Worm (Caenorhabditis elegans) whole organism, L4 larva: ENCODE data around the gene T25G12.3.

Experiments used
- R02D3.7 ChIP-seq: fragments of 150-350 bp; sonication (generic microtip); optimal IDR thresholded peaks from 3 replicates; lab custom pipeline; 2014; ENCODE audit warnings: missing biosample characterization, missing genetic modification characterization
- Y105C5A.15 ChIP-seq: fragments of 200-800 bp; sonication (Bioruptor generic); IDR thresholded peaks from 2 replicates; pipeline ENCODE4 v1.3.6; 2022; ENCODE audit warnings: missing genetic modification characterization, missing compliant biosample characterization
- Y5F2A.4 ChIP-seq: fragments of 200-800 bp; sonication (Bioruptor generic); optimal IDR thresholded peaks from 2 replicates; lab custom pipeline; 2018; ENCODE audit warnings: mild to moderate bottlenecking, missing genetic modification characterization, missing compliant biosample characterization
- Y75B8A.6 ChIP-seq: fragments of 200-800 bp; sonication (Bioruptor generic); IDR thresholded peaks from 2 replicates; pipeline ENCODE4 v1.3.6; 2022; ENCODE audit warnings: missing genetic modification reagents, missing genetic modification characterization, missing compliant biosample characterization
- ceh-28 ChIP-seq: fragments of 150-350 bp; optimal IDR thresholded peaks from 2 replicates; lab custom pipeline; 2014; ENCODE audit warnings: missing biosample characterization, missing genetic modification reagents, missing genetic modification characterization
- dpl-1 ChIP-seq: fragments of 150-350 bp; optimal IDR thresholded peaks from 2 replicates; lab custom pipeline; 2014; ENCODE audit warnings: missing biosample characterization, missing genetic modification reagents, missing genetic modification characterization
- jun-1 ChIP-seq: fragments of 150-350 bp; optimal IDR thresholded peaks from 2 replicates; lab custom pipeline; 2014; ENCODE audit warnings: missing biosample characterization, missing genetic modification reagents, missing genetic modification characterization
- mep-1 ChIP-seq: fragments of 150-350 bp; sonication (generic microtip); optimal IDR thresholded peaks from 3 replicates; lab custom pipeline; 2014; ENCODE audit warnings: missing biosample characterization, missing genetic modification characterization
- nhr-10 ChIP-seq: fragments of 150-350 bp; optimal IDR thresholded peaks from 2 replicates; lab custom pipeline; 2014; ENCODE audit warnings: missing biosample characterization, missing genetic modification characterization
- nhr-28 ChIP-seq: fragments of 150-350 bp; optimal IDR thresholded peaks from 2 replicates; lab custom pipeline; 2014; ENCODE audit warnings: missing biosample characterization, missing genetic modification characterization
- nhr-48 ChIP-seq: sonication (generic microtip); optimal IDR thresholded peaks from 2 replicates; lab custom pipeline; 2016; ENCODE audit warnings: mild to moderate bottlenecking, missing genetic modification characterization, missing compliant biosample characterization
- nhr-76 ChIP-seq: fragments of 150-350 bp; optimal IDR thresholded peaks from 2 replicates; lab custom pipeline; 2014; ENCODE audit warnings: missing biosample characterization, missing genetic modification characterization
- snpc-4 ChIP-seq: fragments of 150-350 bp; optimal IDR thresholded peaks from 2 replicates; lab custom pipeline; 2014; ENCODE audit warnings: missing biosample characterization, missing genetic modification characterization
- unc-130 ChIP-seq: sonication (generic microtip); optimal IDR thresholded peaks from 2 replicates; lab custom pipeline; 2016; ENCODE audit warnings: missing genetic modification reagents, missing genetic modification characterization, missing compliant biosample characterization

- TF ChIP-seq Y105C5A.15 (GFP tag; lab: Robert Waterston, UW) (no peak), ceh-28 (tag; lab: Kevin White, UChicago) (no peak), dpl-1 (GFP tag; lab: Kevin White, UChicago) (no peak), mep-1 (tag; lab: Kevin White, UChicago) (no peak), nhr-76 (no peak), unc-130 (GFP tag; lab: Kevin White, UChicago) (no peak), jun-1 (tag; lab: Kevin White, UChicago) (no peak), nhr-28 (tag; lab: Kevin White, UChicago) (no peak), Y5F2A.4 (GFP tag; lab: Kevin White, UChicago) (no peak), snpc-4 (tag; lab: Kevin White, UChicago) (no peak), Y75B8A.6 (GFP tag; lab: Robert Waterston, UW) (no peak), nhr-48 (tag; lab: Kevin White, UChicago) (no peak), nhr-10 (no peak), R02D3.7 (no peak)
Observed at ce11 chrX:17227376-17227775, 4.1 kb upstream of the T25G12.3 start.
